Fruit fly (Drosophila melanogaster) whole organism: ENCODE measurements around the gene CG9164.

Experiments
- pan ChIP-seq: fragments of >200 bp; optimal IDR thresholded peaks from 2 replicates; lab custom pipeline; 2017
- usp ChIP-seq: fragments of >200 bp; optimal IDR thresholded peaks from 2 replicates; lab custom pipeline; 2017; ENCODE audit warnings: missing biosample characterization, missing genetic modification characterization, mixed read lengths

dm6 chrX:15353654-15354053 is 31.6 kb downstream of the CG9164 start:
- no peak for TF ChIP-seq usp
- no peak for TF ChIP-seq pan (lab: Kevin White, UChicago)
